Worm (Caenorhabditis elegans) whole organism, L4 larva: ENCODE measurements around the gene brd-1.
A peak's percentile ranks its signal among the peaks of the same experiment; 100 is the strongest.

ENCODE experiments used
- F10B5.3 ChIP-seq: sonication (generic microtip); optimal IDR thresholded peaks from 2 replicates; lab custom pipeline; 2016; ENCODE audit warnings: mild to moderate bottlenecking, missing genetic modification characterization, missing compliant biosample characterization
- F26F4.8 ChIP-seq: fragments of 200-800 bp; sonication (Bioruptor generic); conservative IDR thresholded peaks from 2 replicates; pipeline ENCODE4 v1.3.6; 2022; ENCODE audit warnings: missing genetic modification characterization, missing compliant biosample characterization
- F37D6.2 ChIP-seq: sonication (generic microtip); optimal IDR thresholded peaks from 2 replicates; lab custom pipeline; 2016; ENCODE audit warnings: mild to moderate bottlenecking, missing genetic modification characterization, missing compliant biosample characterization
- T26A8.4 ChIP-seq: fragments of 200-800 bp; sonication (Bioruptor generic); IDR thresholded peaks from 2 replicates; pipeline ENCODE4 v1.3.6; 2022; ENCODE audit warnings: missing genetic modification characterization, missing compliant biosample characterization
- Y75B8A.6 ChIP-seq: fragments of 200-800 bp; sonication (Bioruptor generic); IDR thresholded peaks from 2 replicates; pipeline ENCODE4 v1.3.6; 2022; ENCODE audit warnings: missing genetic modification reagents, missing genetic modification characterization, missing compliant biosample characterization
- aha-1 ChIP-seq: fragments of 150-350 bp; peaks from one replicate; lab custom pipeline; 2014; ENCODE audit warnings: missing biosample characterization, missing genetic modification characterization
- aly-2 ChIP-seq: sonication (generic microtip); optimal IDR thresholded peaks from 2 replicates; lab custom pipeline; 2018; ENCODE audit warnings: missing biosample characterization, missing genetic modification characterization
- arid-1 ChIP-seq: fragments of 200-800 bp; sonication (Bioruptor generic); conservative IDR thresholded peaks from 2 replicates; pipeline ENCODE4 v1.3.6; 2022; ENCODE audit warnings: missing genetic modification reagents, missing genetic modification characterization, missing compliant biosample characterization
- attf-4 ChIP-seq: sonication (generic microtip); optimal IDR thresholded peaks from 3 replicates; lab custom pipeline; 2017; ENCODE audit warnings: missing biosample characterization, missing genetic modification characterization
- ceh-20 ChIP-seq: fragments of 200-800 bp; sonication (Bioruptor generic); IDR thresholded peaks from 2 replicates; pipeline ENCODE4 v1.3.6; 2022; ENCODE audit warnings: missing genetic modification reagents, missing genetic modification characterization, missing compliant biosample characterization
- ceh-32 ChIP-seq: sonication (generic microtip); optimal IDR thresholded peaks from 2 replicates; lab custom pipeline; 2016; ENCODE audit warnings: mild to moderate bottlenecking, missing genetic modification characterization, missing compliant biosample characterization; ENCODE audit not compliant: poor library complexity
- ces-1 ChIP-seq: fragments of 150-350 bp; sonication (generic microtip); optimal IDR thresholded peaks from 4 replicates; lab custom pipeline; 2014; ENCODE audit warnings: missing biosample characterization, missing genetic modification reagents, missing genetic modification characterization
- ctbp-1 ChIP-seq: fragments of 200-800 bp; sonication (Bioruptor generic); IDR thresholded peaks from 2 replicates; pipeline ENCODE4 v1.3.6; 2022; ENCODE audit warnings: missing genetic modification reagents, missing genetic modification characterization, missing compliant biosample characterization
- daf-16 ChIP-seq, 3 experiments: sonication (generic microtip); optimal IDR thresholded peaks; 2 replicates each; lab custom pipeline; 2016 to 2017; ENCODE audit warnings: missing genetic modification characterization in 3 of 3, missing genetic modification reagents in 3 of 3, mild to moderate bottlenecking in 2 of 3, missing compliant biosample characterization in 2 of 3, missing biosample characterization in 1 of 3, moderate library complexity in 1 of 3
- dmd-6 ChIP-seq: fragments of 200-800 bp; sonication (Bioruptor generic); IDR thresholded peaks from 2 replicates; pipeline ENCODE4 v1.3.6; 2022; ENCODE audit warnings: missing genetic modification reagents, missing genetic modification characterization, missing compliant biosample characterization
- dmd-9 ChIP-seq: fragments of 200-800 bp; sonication (Bioruptor generic); IDR thresholded peaks from 2 replicates; pipeline ENCODE4 v1.3.6; 2022; ENCODE audit warnings: missing genetic modification reagents, missing genetic modification characterization, missing compliant biosample characterization
- dpl-1 ChIP-seq: fragments of 150-350 bp; optimal IDR thresholded peaks from 2 replicates; lab custom pipeline; 2014; ENCODE audit warnings: missing biosample characterization, missing genetic modification reagents, missing genetic modification characterization
- dve-1 ChIP-seq: sonication (generic microtip); optimal IDR thresholded peaks from 2 replicates; lab custom pipeline; 2017; ENCODE audit warnings: antibody characterized with exemption, mild to moderate bottlenecking, missing genetic modification characterization, missing compliant biosample characterization; ENCODE audit not compliant: insufficient read depth
- egl-27 ChIP-seq: sonication (generic microtip); optimal IDR thresholded peaks from 3 replicates; lab custom pipeline; 2017; ENCODE audit warnings: missing biosample characterization, missing genetic modification reagents, missing genetic modification characterization
- gei-8 ChIP-seq: fragments of 200-800 bp; sonication (Bioruptor generic); optimal IDR thresholded peaks from 2 replicates; lab custom pipeline; 2018; ENCODE audit warnings: mild to moderate bottlenecking, missing genetic modification characterization, missing compliant biosample characterization
- hif-1 ChIP-seq, 2 experiments: sonication (generic microtip); optimal IDR thresholded peaks; 2 replicates each; lab custom pipeline; 2016 to 2017; ENCODE audit warnings: missing compliant biosample characterization in 2 of 2, missing genetic modification characterization in 2 of 2, missing genetic modification reagents in 2 of 2, missing genotype in 2 of 2, mild to moderate bottlenecking in 1 of 2
- hlh-11 ChIP-seq: fragments of 200-800 bp; sonication (Bioruptor generic); optimal IDR thresholded peaks from 2 replicates; lab custom pipeline; 2018; ENCODE audit warnings: mild to moderate bottlenecking, missing genetic modification characterization, missing compliant biosample characterization
- hlh-30 ChIP-seq: sonication (generic microtip); optimal IDR thresholded peaks from 2 replicates; lab custom pipeline; 2017; ENCODE audit warnings: antibody characterized with exemption, mild to moderate bottlenecking, missing genetic modification characterization, missing compliant biosample characterization; ENCODE audit not compliant: insufficient read depth
- hmg-1.1 ChIP-seq: fragments of 200-800 bp; sonication (Bioruptor generic); IDR thresholded peaks from 2 replicates; pipeline ENCODE4 v1.3.6; 2022; ENCODE audit warnings: missing genetic modification reagents, missing genetic modification characterization, missing compliant biosample characterization
- lim-7 ChIP-seq: fragments of 200-800 bp; sonication (Bioruptor generic); IDR thresholded peaks from 2 replicates; pipeline ENCODE4 v1.3.6; 2022; ENCODE audit warnings: missing genetic modification characterization, missing compliant biosample characterization
- lir-3 ChIP-seq: sonication (generic microtip); optimal IDR thresholded peaks from 2 replicates; lab custom pipeline; 2016; ENCODE audit warnings: mild to moderate bottlenecking, missing genetic modification characterization, missing compliant biosample characterization
- lsy-2 ChIP-seq, 2 experiments: fragments of 150-350 bp in 1 of 2; sonication (generic microtip) in 1 of 2; optimal IDR thresholded peaks; 2 replicates each; lab custom pipeline; 2014 to 2017; ENCODE audit warnings: missing biosample characterization in 2 of 2, missing genetic modification characterization in 2 of 2
- mdt-29 ChIP-seq: fragments of 200-800 bp; sonication (Bioruptor generic); IDR thresholded peaks from 2 replicates; pipeline ENCODE4 v1.3.6; 2022; ENCODE audit warnings: missing genetic modification reagents, missing genetic modification characterization, missing compliant biosample characterization
- mep-1 ChIP-seq: fragments of 150-350 bp; sonication (generic microtip); optimal IDR thresholded peaks from 3 replicates; lab custom pipeline; 2014; ENCODE audit warnings: missing biosample characterization, missing genetic modification characterization
- mxl-2 ChIP-seq: fragments of 200-800 bp; sonication (Bioruptor generic); conservative IDR thresholded peaks from 2 replicates; pipeline ENCODE4 v1.3.6; 2022; ENCODE audit warnings: missing genetic modification reagents, missing genetic modification characterization, missing compliant biosample characterization
- mxl-3 ChIP-seq: fragments of 200-800 bp; sonication (Bioruptor generic); optimal IDR thresholded peaks from 2 replicates; lab custom pipeline; 2018; ENCODE audit warnings: mild to moderate bottlenecking, missing genetic modification characterization, missing compliant biosample characterization
- nhr-25 ChIP-seq: sonication (generic microtip); optimal IDR thresholded peaks from 2 replicates; lab custom pipeline; 2017; ENCODE audit warnings: missing genetic modification characterization, mild to moderate bottlenecking, missing compliant biosample characterization, antibody characterized with exemption, moderate library complexity, borderline replicate concordance; ENCODE audit not compliant: insufficient read depth
- nhr-28 ChIP-seq: fragments of 150-350 bp; optimal IDR thresholded peaks from 2 replicates; lab custom pipeline; 2014; ENCODE audit warnings: missing biosample characterization, missing genetic modification characterization
- nhr-48 ChIP-seq: sonication (generic microtip); optimal IDR thresholded peaks from 2 replicates; lab custom pipeline; 2016; ENCODE audit warnings: mild to moderate bottlenecking, missing genetic modification characterization, missing compliant biosample characterization
- nhr-6 ChIP-seq: fragments of 150-350 bp; optimal IDR thresholded peaks from 2 replicates; lab custom pipeline; 2014; ENCODE audit warnings: missing biosample characterization, missing genetic modification characterization
- nhr-76 ChIP-seq: fragments of 150-350 bp; optimal IDR thresholded peaks from 2 replicates; lab custom pipeline; 2014; ENCODE audit warnings: missing biosample characterization, missing genetic modification characterization
- nhr-77 ChIP-seq: fragments of 150-350 bp; optimal IDR thresholded peaks from 2 replicates; lab custom pipeline; 2014; ENCODE audit warnings: missing biosample characterization, missing genetic modification characterization
- pha-4 ChIP-seq, 2 experiments: fragments of 150-350 bp in 1 of 2; fragments of 200-800 bp in 1 of 2; sonication (Bioruptor generic) in 1 of 2; IDR thresholded peaks in 1 of 2; optimal IDR thresholded peaks in 1 of 2; 2 replicates each; pipeline versions ENCODE4 v1.3.6 to Lab custom; 2014 to 2022; ENCODE audit warnings: missing genetic modification characterization in 2 of 2, missing genetic modification reagents in 2 of 2, missing biosample characterization in 1 of 2, missing compliant biosample characterization in 1 of 2
- php-3 ChIP-seq: fragments of 200-800 bp; sonication (Bioruptor generic); IDR thresholded peaks from 2 replicates; pipeline ENCODE4 v1.3.6; 2022; ENCODE audit warnings: missing genetic modification reagents, missing genetic modification characterization, missing compliant biosample characterization
- snpc-1.2 ChIP-seq: fragments of 200-800 bp; sonication (Bioruptor generic); IDR thresholded peaks from 2 replicates; pipeline ENCODE4 v1.3.6; 2022; ENCODE audit warnings: missing genetic modification reagents, missing genetic modification characterization, missing compliant biosample characterization
- snpc-4 ChIP-seq: fragments of 150-350 bp; optimal IDR thresholded peaks from 2 replicates; lab custom pipeline; 2014; ENCODE audit warnings: missing biosample characterization, missing genetic modification characterization
- spr-1 ChIP-seq: sonication (generic microtip); optimal IDR thresholded peaks from 2 replicates; lab custom pipeline; 2016; ENCODE audit warnings: mild to moderate bottlenecking, missing genetic modification characterization, missing compliant biosample characterization
- tra-1 ChIP-seq: fragments of 200-800 bp; sonication (Bioruptor generic); IDR thresholded peaks from 2 replicates; pipeline ENCODE4 v1.3.6; 2022; ENCODE audit warnings: missing genetic modification reagents, missing genetic modification characterization, missing compliant biosample characterization
- vab-7 ChIP-seq: fragments of 200-800 bp; sonication (Bioruptor generic); IDR thresholded peaks from 2 replicates; pipeline ENCODE4 v1.3.6; 2022; ENCODE audit warnings: missing genetic modification reagents, missing genetic modification characterization, missing compliant biosample characterization
- zag-1 ChIP-seq: fragments of 150-350 bp; optimal IDR thresholded peaks from 2 replicates; lab custom pipeline; 2014; ENCODE audit warnings: missing biosample characterization, missing genetic modification characterization
- ztf-11 ChIP-seq: fragments of 150-350 bp; optimal IDR thresholded peaks from 2 replicates; lab custom pipeline; 2014; ENCODE audit warnings: missing biosample characterization, missing genetic modification characterization

The brd-1 gene

DNA sequence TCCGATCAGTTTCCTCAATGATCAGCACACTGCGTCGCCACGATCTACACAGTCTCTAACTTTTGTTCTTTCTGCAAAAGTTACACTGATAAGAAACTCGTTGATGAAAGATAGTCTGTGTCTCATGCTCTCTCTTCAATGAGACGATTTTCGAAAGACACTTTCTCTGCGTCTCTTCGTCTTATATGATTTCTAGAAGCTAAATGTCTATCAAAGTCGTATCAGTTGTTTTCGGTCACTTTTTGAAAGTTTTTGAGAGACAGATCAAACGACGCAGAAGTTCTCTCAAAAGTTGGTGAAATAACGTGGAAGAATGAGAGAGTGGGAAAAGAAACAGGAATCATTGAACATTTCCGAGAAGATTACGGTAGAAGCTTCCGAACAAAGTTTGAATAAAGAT is 5.9 kb upstream of the brd-1 start (continued):
- TF ChIP-seq dpl-1 (GFP tag; lab: Kevin White, UChicago) = peak; percentile 14
- peak; percentile 66 for TF ChIP-seq T26A8.4
- TF ChIP-seq spr-1 (tag; lab: Kevin White, UChicago) = peak; percentile 40
- TF ChIP-seq mep-1 (tag; lab: Kevin White, UChicago) = peak; percentile 65
- TF ChIP-seq hlh-11 (tag; lab: Kevin White, UChicago) = peak; percentile 95
- peak; percentile 50; the same call in 1 of the 2 replicates for TF ChIP-seq php-3 (GFP tag; lab: Robert Waterston, UW)
- peak; percentile 71 for TF ChIP-seq gei-8 (GFP tag; lab: Kevin White, UChicago)
- TF ChIP-seq hlh-30 (tag; lab: Kevin White, UChicago) = peak; percentile 75
- peak; percentile 89 for TF ChIP-seq nhr-28 (tag; lab: Kevin White, UChicago)
- TF ChIP-seq lim-7 (GFP tag; lab: Robert Waterston, UW) = 0 out of 2 replicates have a peak, but pooled peaks have one; percentile 24
- TF ChIP-seq mxl-3 = peak; percentile 40
- TF ChIP-seq hif-1 (tag; optimal IDR thresholded peaks at IDR 0.05; lab: Kevin White, UChicago) = peak in 1 of 2 experiments; percentile 0
- TF ChIP-seq hmg-1.1 (GFP tag; lab: Robert Waterston, UW) = peak; percentile 38; the same call in 1 of the 2 replicates
- peak; percentile 82 for TF ChIP-seq mxl-2 (GFP tag; lab: Robert Waterston, UW)
- TF ChIP-seq egl-27 = no peak
- TF ChIP-seq dve-1 = peak; percentile 94
- TF ChIP-seq aly-2 (tag; lab: Kevin White, UChicago) = peak; percentile 24
- TF ChIP-seq dmd-6 (GFP tag; lab: Robert Waterston, UW) = peak; percentile 98
- peak; percentile 17 for TF ChIP-seq nhr-76
- TF ChIP-seq ztf-11 = no peak
- TF ChIP-seq nhr-48 (tag; lab: Kevin White, UChicago) = peak; percentile 83
- no peak for TF ChIP-seq snpc-4
- TF ChIP-seq tra-1 (GFP tag; lab: Robert Waterston, UW) = peak; percentile 69; the same call in 1 of the 2 replicates
- peak; percentile 45 for TF ChIP-seq nhr-77
- no peak for TF ChIP-seq ceh-32 (tag; lab: Kevin White, UChicago)
- TF ChIP-seq daf-16 (GFP tag; optimal IDR thresholded peaks at IDR 0.05; lab: Kevin White, UChicago) = peak; percentile 64 to 70
- TF ChIP-seq daf-16 (tag; optimal IDR thresholded peaks at IDR 0.05; lab: Kevin White, UChicago) = peak; percentile 76
- 0 out of 2 replicates have a peak, but pooled peaks have one; percentile 44 for TF ChIP-seq arid-1 (GFP tag; lab: Robert Waterston, UW)
- TF ChIP-seq Y75B8A.6 (GFP tag; lab: Robert Waterston, UW) = no peak
- TF ChIP-seq, all 104 proteins: peak for 40

DNA sequence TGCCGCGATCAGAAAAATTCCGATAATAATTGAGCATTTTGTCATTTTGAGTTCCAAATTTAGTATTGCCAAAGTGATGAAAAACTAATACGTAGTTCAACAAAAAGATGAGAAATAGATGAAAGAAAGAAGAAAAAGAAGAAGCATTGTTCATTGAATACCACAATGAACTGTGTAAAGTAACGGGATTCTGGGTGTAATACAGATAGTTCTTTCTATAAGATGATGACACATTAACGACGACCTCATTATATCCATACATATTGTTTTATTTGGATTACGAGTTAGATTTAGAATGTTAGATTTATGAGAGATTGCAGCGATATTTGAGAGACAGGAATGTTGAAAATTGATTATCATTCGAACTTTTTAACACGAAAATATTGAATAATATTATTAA is 2.3 kb upstream of the brd-1 start, which contains the start of gene K04C2.5:
K04C2.5 (minus strand) TSS at position 101 of the 400 bp plus-strand sequence.
- TF ChIP-seq zag-1 (no peak), aha-1 (tag; lab: Kevin White, UChicago) (no peak), nhr-25 (tag; lab: Kevin White, UChicago) (no peak), dmd-9 (GFP tag; lab: Robert Waterston, UW) (no peak), nhr-76 (no peak), vab-7 (GFP tag; lab: Robert Waterston, UW) (no peak), hmg-1.1 (GFP tag; lab: Robert Waterston, UW) (no peak)

DNA sequence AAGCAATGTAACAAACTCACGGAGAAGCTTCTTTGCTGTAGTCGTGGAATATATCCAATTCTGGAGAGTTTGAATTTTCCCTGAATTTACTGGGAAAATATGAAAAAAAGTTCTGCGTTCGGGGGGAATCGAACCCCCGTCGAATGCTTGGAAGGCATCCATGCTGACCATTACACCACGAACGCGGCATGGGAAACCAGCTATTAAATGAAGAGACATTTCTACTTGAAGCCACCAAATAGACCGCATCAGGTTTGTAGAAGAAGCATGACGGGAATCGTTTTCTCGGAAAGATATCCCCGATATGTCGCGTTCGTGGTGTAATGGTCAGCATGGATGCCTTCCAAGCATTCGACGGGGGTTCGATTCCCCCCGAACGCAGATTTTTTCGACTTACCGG is 807 bp downstream of the brd-1 start:
- TF ChIP-seq pha-4 (GFP tag; IDR thresholded peaks at IDR 0.05; lab: Robert Waterston, UW) (peak; percentile 66; the same call in 1 of the 2 replicates), pha-4 (tag; optimal IDR thresholded peaks at IDR 0.05; lab: Kevin White, UChicago) (no peak), nhr-6 (peak; percentile 13), F26F4.8 (GFP tag; lab: Robert Waterston, UW) (peak; percentile 73), F37D6.2 (peak; percentile 18), mep-1 (tag; lab: Kevin White, UChicago) (peak; percentile 46), ctbp-1 (GFP tag; lab: Robert Waterston, UW) (peak; percentile 73; the same call in 1 of the 2 replicates), attf-4 (tag; lab: Kevin White, UChicago) (no peak), ces-1 (GFP tag; lab: Kevin White, UChicago) (no peak), ceh-20 (GFP tag; lab: Robert Waterston, UW) (peak; percentile 33; the same call in 1 of the 2 replicates), dpl-1 (GFP tag; lab: Kevin White, UChicago) (peak; percentile 9), mdt-29 (no peak), mxl-3 (peak; percentile 63), F10B5.3 (peak; percentile 16), lir-3 (peak; percentile 10), lsy-2 (tag; optimal IDR thresholded peaks at IDR 0.05; lab: Kevin White, UChicago) (peak in 1 of 2 experiments; percentile 48), hlh-30 (tag; lab: Kevin White, UChicago) (peak; percentile 43), snpc-1.2 (GFP tag; lab: Robert Waterston, UW) (peak; percentile 77)
